Fruit fly (Drosophila melanogaster) S2 (cell line): ENCODE results near the gene CG32388.
A peak's percentile ranks its signal among the peaks of the same experiment; 100 is the strongest.
"Not testable (repeated sequence)": the region's sequence is repeated elsewhere in the genome, so short reads cannot be mapped to it uniquely, and the experiment has no call there.

ENCODE experiments used
- CG8478 ChIP-seq: fragments of >200 bp; optimal IDR thresholded peaks from 2 replicates; lab custom pipeline; 2018
- CTCF ChIP-seq, 2 experiments: fragments of >200 bp; optimal IDR thresholded peaks; 2 replicates each; lab custom pipeline; 2018

DNA sequence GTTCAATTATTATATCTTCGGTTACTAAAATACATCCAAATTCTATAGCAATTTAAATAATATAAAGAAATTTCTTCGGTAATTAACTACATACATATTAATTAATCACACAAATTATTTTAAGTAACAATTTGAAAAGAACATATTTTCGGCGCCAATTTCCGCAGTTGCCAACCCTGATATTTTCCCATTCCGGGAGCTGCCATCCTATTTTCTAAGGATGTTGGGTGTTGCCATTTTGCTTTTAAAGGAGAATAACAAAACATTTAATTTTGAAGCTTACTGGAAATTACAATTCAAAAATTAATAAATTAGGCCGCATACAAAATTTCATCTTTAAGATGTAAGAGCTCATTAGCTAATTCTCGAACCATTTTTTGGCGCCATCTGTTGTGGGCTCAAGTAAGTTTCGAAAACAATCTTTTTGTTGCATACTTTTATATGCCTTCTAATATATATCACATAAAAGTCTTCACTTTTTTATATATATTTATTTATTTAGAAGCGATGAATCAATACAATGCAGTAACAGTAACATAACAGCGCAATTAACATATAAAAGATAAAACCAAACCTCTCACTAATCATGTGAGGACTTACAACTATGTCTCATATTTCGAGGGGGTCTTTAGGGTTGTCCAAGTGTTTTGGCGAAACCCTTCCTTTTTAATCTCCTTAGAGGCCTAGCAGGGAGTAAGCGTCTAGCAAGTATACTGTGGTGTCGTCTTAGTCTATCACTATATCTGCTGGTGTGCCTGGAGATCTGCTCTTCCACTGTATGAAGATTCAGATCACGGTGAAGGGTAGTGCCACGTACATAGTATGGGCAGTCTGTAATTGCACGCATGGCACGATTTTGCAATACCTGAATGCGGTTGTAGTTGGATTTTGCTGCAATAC is 10.3 kb upstream of the CG32388 start:
- not testable (repeated sequence) for TF ChIP-seq CG8478 (lab: Kevin White, UChicago)
- peak; percentile 69 to 89 for TF ChIP-seq CTCF (optimal IDR thresholded peaks at IDR 0.05; lab: Kevin White, UChicago)
